Fruit fly (Drosophila melanogaster) whole organism, embryonic: ENCODE data around the gene PGRP-LE.

Experiments
- ATbp ChIP-seq: fragments of 200-800 bp; sonication (Bioruptor generic); optimal IDR thresholded peaks from 2 replicates; lab custom pipeline; 2017; ENCODE audit warnings: missing biosample characterization, mild to moderate bottlenecking, missing genetic modification characterization, missing genetic modification reagents
- Ada2b ChIP-seq: fragments of 200-800 bp; sonication (Bioruptor generic); IDR thresholded peaks from 2 replicates; pipeline ENCODE4 v1.3.6; 2022; ENCODE audit warnings: missing biosample characterization, missing genetic modification characterization
- Atf3 ChIP-seq: fragments of 200-800 bp; sonication (Bioruptor generic); optimal IDR thresholded peaks from 3 replicates; lab custom pipeline; 2016; ENCODE audit warnings: missing biosample characterization, missing genetic modification characterization
- CG10209 ChIP-seq: fragments of 200-800 bp; sonication (Bioruptor generic); optimal IDR thresholded peaks from 3 replicates; lab custom pipeline; 2017; ENCODE audit warnings: missing biosample characterization, mild to moderate bottlenecking, missing genetic modification characterization, missing genetic modification reagents
- CG1024 ChIP-seq: fragments of 200-800 bp; sonication (Bioruptor generic); IDR thresholded peaks from 2 replicates; pipeline ENCODE4 v1.3.6; 2022; ENCODE audit warnings: missing biosample characterization, missing genetic modification characterization
- CG10267 ChIP-seq: fragments of 200-800 bp; sonication (Bioruptor generic); optimal IDR thresholded peaks from 2 replicates; lab custom pipeline; 2018; ENCODE audit warnings: missing biosample characterization, mild to moderate bottlenecking, missing genetic modification characterization, moderate library complexity
- CG11504 ChIP-seq: fragments of 200-800 bp; sonication (Bioruptor generic); optimal IDR thresholded peaks from 3 replicates; lab custom pipeline; 2019; ENCODE audit warnings: missing biosample characterization, mild to moderate bottlenecking, missing genetic modification characterization, moderate library complexity
- CG12299 ChIP-seq: fragments of 200-800 bp; sonication (Bioruptor generic); optimal IDR thresholded peaks from 2 replicates; lab custom pipeline; 2018; ENCODE audit warnings: missing biosample characterization, mild to moderate bottlenecking, missing genetic modification characterization
- CG14441 ChIP-seq: fragments of 200-800 bp; sonication (Bioruptor generic); IDR thresholded peaks from 2 replicates; pipeline ENCODE4 v1.3.6; 2022; ENCODE audit warnings: missing biosample characterization, missing genetic modification characterization
- CG18599 ChIP-seq: fragments of 200-800 bp; sonication (Bioruptor generic); optimal IDR thresholded peaks from 3 replicates; lab custom pipeline; 2017; ENCODE audit warnings: missing biosample characterization, missing genetic modification characterization, mild to moderate bottlenecking, moderate library complexity, missing genetic modification reagents
- CG2120 ChIP-seq: fragments of 200-800 bp; sonication (Bioruptor generic); optimal IDR thresholded peaks from 3 replicates; lab custom pipeline; 2016; ENCODE audit warnings: missing biosample characterization, missing genetic modification characterization
- CG30020 ChIP-seq: fragments of 200-800 bp; optimal IDR thresholded peaks from 2 replicates; lab custom pipeline; 2019; ENCODE audit warnings: missing biosample characterization, mild to moderate bottlenecking, missing genetic modification characterization, moderate library complexity
- CG3995 ChIP-seq: fragments of 200-800 bp; sonication (Bioruptor generic); optimal IDR thresholded peaks from 3 replicates; lab custom pipeline; 2016; ENCODE audit warnings: missing biosample characterization, missing genetic modification characterization
- CG4707 ChIP-seq: fragments of 200-800 bp; sonication (Bioruptor generic); optimal IDR thresholded peaks from 2 replicates; lab custom pipeline; 2018; ENCODE audit warnings: missing biosample characterization, mild to moderate bottlenecking, missing genetic modification characterization, moderate library complexity
- CG7745 ChIP-seq: fragments of 200-800 bp; sonication (Bioruptor generic); optimal IDR thresholded peaks from 2 replicates; lab custom pipeline; 2018; ENCODE audit warnings: missing biosample characterization, mild to moderate bottlenecking, missing genetic modification characterization, moderate library complexity
- CG7786 ChIP-seq: fragments of 200-800 bp; sonication (Bioruptor generic); optimal IDR thresholded peaks from 2 replicates; lab custom pipeline; 2016; ENCODE audit warnings: missing biosample characterization, missing genetic modification characterization
- CG8290 ChIP-seq, 3 experiments: fragments of 200-800 bp; sonication (Bioruptor generic); optimal IDR thresholded peaks; 2 replicates each; lab custom pipeline; 2016 to 2019; ENCODE audit warnings: missing biosample characterization in 3 of 3, missing genetic modification characterization in 3 of 3, mild to moderate bottlenecking in 2 of 3, moderate library complexity in 1 of 3
- CG9876 ChIP-seq: fragments of 200-800 bp; sonication (Bioruptor generic); optimal IDR thresholded peaks from 2 replicates; lab custom pipeline; 2016; ENCODE audit warnings: missing biosample characterization, missing genetic modification characterization
- CHES-1-like ChIP-seq: fragments of 200-800 bp; sonication (Bioruptor generic); optimal IDR thresholded peaks from 2 replicates; lab custom pipeline; 2016; ENCODE audit warnings: missing biosample characterization, missing genetic modification characterization
- CkIIα-i1 ChIP-seq: fragments of 200-800 bp; sonication (Bioruptor generic); IDR thresholded peaks from 2 replicates; pipeline ENCODE4 v1.3.6; 2022; ENCODE audit warnings: missing biosample characterization, missing genetic modification characterization
- Eip74EF ChIP-seq, 2 experiments: fragments of 200-800 bp in 1 of 2; fragments of >200 bp in 1 of 2; sonication (Bioruptor generic) in 1 of 2; optimal IDR thresholded peaks; 2 replicates each; lab custom pipeline; 2017 to 2019; ENCODE audit warnings: missing biosample characterization in 2 of 2, missing genetic modification characterization in 2 of 2, mild to moderate bottlenecking in 1 of 2, moderate library complexity in 1 of 2
- Ets65A ChIP-seq: fragments of 200-800 bp; sonication (Bioruptor generic); peaks from one replicate; lab custom pipeline; 2016; ENCODE audit warnings: missing biosample characterization, missing genetic modification characterization
- Fer2 ChIP-seq: fragments of 200-800 bp; sonication (Bioruptor generic); optimal IDR thresholded peaks from 2 replicates; lab custom pipeline; 2018; ENCODE audit warnings: missing biosample characterization, mild to moderate bottlenecking, missing genetic modification characterization, moderate library complexity
- Myb ChIP-seq: fragments of 200-800 bp; sonication (Bioruptor generic); optimal IDR thresholded peaks from 2 replicates; lab custom pipeline; 2016; ENCODE audit warnings: missing biosample characterization, missing genetic modification characterization
- Nf-YB ChIP-seq: fragments of 200-800 bp; sonication (Bioruptor generic); optimal IDR thresholded peaks from 3 replicates; lab custom pipeline; 2019; ENCODE audit warnings: missing biosample characterization, mild to moderate bottlenecking, missing genetic modification characterization, moderate library complexity
- PHDP ChIP-seq: fragments of 200-800 bp; sonication (Bioruptor generic); optimal IDR thresholded peaks from 3 replicates; lab custom pipeline; 2018; ENCODE audit warnings: missing biosample characterization, mild to moderate bottlenecking, missing genetic modification characterization, moderate library complexity
- Taf1 ChIP-seq: fragments of 200-800 bp; sonication (Bioruptor generic); IDR thresholded peaks from 2 replicates; pipeline ENCODE4 v1.3.6; 2022; ENCODE audit warnings: missing biosample characterization, missing genetic modification characterization
- Trl ChIP-seq, 3 experiments: fragments of >200 bp in 2 of 3; fragments of 200-800 bp in 1 of 3; sonication (Bioruptor generic) in 1 of 3; optimal IDR thresholded peaks; 2 replicates in 1 of 3; 3 replicates in 2 of 3; lab custom pipeline; 2016 to 2017; ENCODE audit warnings: missing biosample characterization in 1 of 3, missing genetic modification characterization in 1 of 3
- YL-1 ChIP-seq: fragments of 200-800 bp; sonication (Bioruptor generic); optimal IDR thresholded peaks from 3 replicates; lab custom pipeline; 2017; ENCODE audit warnings: missing biosample characterization, mild to moderate bottlenecking, missing genetic modification characterization
- aop ChIP-seq: fragments of 200-800 bp; sonication (Bioruptor generic); IDR thresholded peaks from 2 replicates; pipeline ENCODE4 v1.3.6; 2022; ENCODE audit warnings: missing biosample characterization, missing genetic modification characterization
- ara ChIP-seq: fragments of 200-800 bp; sonication (Bioruptor generic); IDR thresholded peaks from 2 replicates; pipeline ENCODE4 v1.3.6; 2022; ENCODE audit warnings: missing biosample characterization, missing genetic modification characterization
- crp ChIP-seq, 2 experiments: fragments of 200-800 bp; sonication (Bioruptor generic); optimal IDR thresholded peaks; 2 replicates in 1 of 2; 3 replicates in 1 of 2; lab custom pipeline; 2017; ENCODE audit warnings: missing biosample characterization in 2 of 2, missing genetic modification characterization in 2 of 2, mild to moderate bottlenecking in 1 of 2, moderate library complexity in 1 of 2
- jigr1 ChIP-seq: fragments of 200-800 bp; sonication (Bioruptor generic); IDR thresholded peaks from 3 replicates; pipeline ENCODE4 v1.3.6; 2022; ENCODE audit warnings: missing biosample characterization, missing genetic modification characterization
- kay ChIP-seq: fragments of 200-800 bp; sonication (Bioruptor generic); optimal IDR thresholded peaks from 2 replicates; lab custom pipeline; 2016; ENCODE audit warnings: missing biosample characterization, missing genetic modification characterization
- lbe ChIP-seq: fragments of 200-800 bp; sonication (Bioruptor generic); optimal IDR thresholded peaks from 2 replicates; lab custom pipeline; 2016; ENCODE audit warnings: missing biosample characterization, mild to moderate bottlenecking, missing genetic modification characterization
- mld ChIP-seq: fragments of 200-800 bp; sonication (Bioruptor generic); IDR thresholded peaks from 3 replicates; pipeline ENCODE4 v1.3.6; 2022; ENCODE audit warnings: missing biosample characterization, missing genetic modification characterization; ENCODE audit not compliant: partially characterized antibody
- p53 ChIP-seq: fragments of 200-800 bp; sonication (Bioruptor generic); optimal IDR thresholded peaks from 2 replicates; lab custom pipeline; 2016; ENCODE audit warnings: missing biosample characterization, missing genetic modification characterization
- pita ChIP-seq: fragments of 200-800 bp; sonication (Bioruptor generic); optimal IDR thresholded peaks from 2 replicates; lab custom pipeline; 2017; ENCODE audit warnings: missing biosample characterization, mild to moderate bottlenecking, missing genetic modification characterization
- pzg ChIP-seq: fragments of 200-800 bp; sonication (Bioruptor generic); optimal IDR thresholded peaks from 3 replicates; lab custom pipeline; 2018; ENCODE audit warnings: missing biosample characterization, mild to moderate bottlenecking, missing genetic modification characterization, moderate library complexity
- sc ChIP-seq, 3 experiments: fragments of >200 bp in 2 of 3; fragments of 200-800 bp in 1 of 3; sonication (Bioruptor generic) in 1 of 3; optimal IDR thresholded peaks; 2 replicates in 2 of 3; 3 replicates in 1 of 3; lab custom pipeline; 2017; ENCODE audit warnings: mild to moderate bottlenecking in 1 of 3, missing biosample characterization in 1 of 3, missing genetic modification characterization in 1 of 3, missing genetic modification reagents in 1 of 3
- seq ChIP-seq: fragments of 200-800 bp; sonication (Bioruptor generic); IDR thresholded peaks from 2 replicates; pipeline ENCODE4 v1.3.6; 2022; ENCODE audit warnings: missing biosample characterization, missing genetic modification characterization
- slbo ChIP-seq: fragments of 200-800 bp; sonication (Bioruptor generic); IDR thresholded peaks from 2 replicates; pipeline ENCODE4 v1.3.6; 2022; ENCODE audit warnings: missing biosample characterization, missing genetic modification characterization
- sna ChIP-seq: fragments of 200-800 bp; sonication (Bioruptor generic); IDR thresholded peaks from 2 replicates; pipeline ENCODE4 v1.3.6; 2022; ENCODE audit warnings: missing biosample characterization, missing genetic modification characterization; ENCODE audit not compliant: partially characterized antibody
- sqz ChIP-seq: fragments of 200-800 bp; sonication (Bioruptor generic); optimal IDR thresholded peaks from 3 replicates; lab custom pipeline; 2018; ENCODE audit warnings: missing biosample characterization, mild to moderate bottlenecking, missing genetic modification characterization
- ssp ChIP-seq: fragments of 200-800 bp; sonication (Bioruptor generic); IDR thresholded peaks from 2 replicates; pipeline ENCODE4 v1.3.6; 2022; ENCODE audit warnings: missing biosample characterization, missing genetic modification characterization
- twi ChIP-seq: fragments of 200-800 bp; optimal IDR thresholded peaks from 2 replicates; lab custom pipeline; 2019; ENCODE audit warnings: missing biosample characterization, mild to moderate bottlenecking, missing genetic modification characterization, moderate library complexity
- vvl ChIP-seq: fragments of 200-800 bp; sonication (Bioruptor generic); IDR thresholded peaks from 2 replicates; pipeline ENCODE4 v1.3.6; 2022; ENCODE audit warnings: missing biosample characterization, missing genetic modification characterization
- zen ChIP-seq: fragments of 200-800 bp; sonication (Bioruptor generic); optimal IDR thresholded peaks from 3 replicates; lab custom pipeline; 2018; ENCODE audit warnings: missing biosample characterization, mild to moderate bottlenecking, missing genetic modification characterization, moderate library complexity

PGRP-LE gene

dm6 chrX:15844139-15844538 lies 40.5 kb upstream of the PGRP-LE start, which contains the start of the genes ArgRS and CG8578:
ArgRS (minus strand) TSS chrX:15844145.
CG8578 (plus strand) TSS chrX:15844476.
- no peak for TF ChIP-seq seq
- no peak for TF ChIP-seq CG11504
- peak; percentile 98 for TF ChIP-seq Ets65A (GFP tag; lab: Kevin White, UChicago)
- TF ChIP-seq CG4707 (GFP tag; lab: Kevin White, UChicago): no peak
- TF ChIP-seq CG9876 (GFP tag; lab: Kevin White, UChicago): peak; percentile 3
- peak; percentile 65 for TF ChIP-seq pzg (GFP tag; lab: Kevin White, UChicago)
- TF ChIP-seq CG3995 (GFP tag; lab: Kevin White, UChicago): peak; percentile 94
- TF ChIP-seq ATbp (GFP tag; lab: Kevin White, UChicago): no peak
- peak; percentile 43; the same call in 1 of the 2 replicates for TF ChIP-seq ara
- TF ChIP-seq CG10209: peak; percentile 25
- peak; percentile 43 for TF ChIP-seq CG7786 (GFP tag; lab: Kevin White, UChicago)
- TF ChIP-seq Ada2b (GFP tag; lab: Robert Waterston, UW): no peak
- peak; percentile 84 for TF ChIP-seq CG8290 (GFP tag; optimal IDR thresholded peaks at IDR 0.05; lab: Kevin White, UChicago)
- no peak for TF ChIP-seq CG8290 (tag; optimal IDR thresholded peaks at IDR 0.05; lab: Kevin White, UChicago)
- peak; percentile 95 for TF ChIP-seq ssp (GFP tag; lab: Robert Waterston, UW)
- TF ChIP-seq Trl (optimal IDR thresholded peaks at IDR 0.05; lab: Kevin White, UChicago): no peak
- TF ChIP-seq Trl (GFP tag; optimal IDR thresholded peaks at IDR 0.05; lab: Kevin White, UChicago): peak; percentile 82
- TF ChIP-seq zen (tag; lab: Kevin White, UChicago): peak; percentile 34
- TF ChIP-seq CG12299 (tag; lab: Kevin White, UChicago): no peak
- TF ChIP-seq slbo (GFP tag; lab: Robert Waterston, UW): peak; percentile 72
- TF ChIP-seq CG7745 (tag; lab: Kevin White, UChicago): no peak
- TF ChIP-seq sqz: no peak
- TF ChIP-seq Myb (GFP tag; lab: Kevin White, UChicago): peak; percentile 42
- peak in 1 of 2 experiments; percentile 71 for TF ChIP-seq crp (GFP tag; optimal IDR thresholded peaks at IDR 0.05; lab: Kevin White, UChicago)
- peak; percentile 71 for TF ChIP-seq CG2120 (GFP tag; lab: Kevin White, UChicago)
- no peak for TF ChIP-seq CG18599
- peak; percentile 52 for TF ChIP-seq CHES-1-like (GFP tag; lab: Kevin White, UChicago)
- peak in 1 of 2 experiments; percentile 38 for TF ChIP-seq Eip74EF (GFP tag; optimal IDR thresholded peaks at IDR 0.05; lab: Kevin White, UChicago)
- no peak for TF ChIP-seq lbe (GFP tag; lab: Kevin White, UChicago)
- TF ChIP-seq pita: no peak
- TF ChIP-seq kay (GFP tag; lab: Kevin White, UChicago): peak; percentile 80
- no peak; the same call in 2 of the 3 replicates for TF ChIP-seq jigr1
- peak; percentile 55; the same call in 1 of the 3 replicates for TF ChIP-seq mld (GFP tag; lab: Robert Waterston, UW)
- no peak for TF ChIP-seq CkIIα-i1 (GFP tag; lab: Robert Waterston, UW)
- TF ChIP-seq CG1024 (GFP tag; lab: Robert Waterston, UW): 0 out of 2 replicates have a peak, but pooled peaks have one; percentile 34
- peak; percentile 23 for TF ChIP-seq CG10267 (tag; lab: Kevin White, UChicago)
- TF ChIP-seq Taf1 (GFP tag; lab: Robert Waterston, UW): peak; percentile 58; the same call in 1 of the 2 replicates
- TF ChIP-seq YL-1: peak; percentile 34
- no peak for TF ChIP-seq aop
- no peak for TF ChIP-seq Fer2 (tag; lab: Kevin White, UChicago)
- peak; percentile 77 for TF ChIP-seq sna (GFP tag; lab: Robert Waterston, UW)
- TF ChIP-seq sc (optimal IDR thresholded peaks at IDR 0.05; lab: Kevin White, UChicago): no peak
- no peak for TF ChIP-seq sc (GFP tag; optimal IDR thresholded peaks at IDR 0.05; lab: Kevin White, UChicago)
- TF ChIP-seq CG30020 (tag; lab: Kevin White, UChicago): peak; percentile 96
- peak; percentile 41 for TF ChIP-seq twi
- peak; percentile 10 for TF ChIP-seq PHDP (tag; lab: Kevin White, UChicago)
- no peak for TF ChIP-seq Nf-YB (GFP tag; lab: Kevin White, UChicago)
- peak; percentile 75; the same call in 1 of the 2 replicates for TF ChIP-seq vvl (GFP tag; lab: Robert Waterston, UW)
- TF ChIP-seq CG14441: peak; percentile 71
- TF ChIP-seq p53 (GFP tag; lab: Kevin White, UChicago): peak; percentile 57
- TF ChIP-seq Atf3 (GFP tag; lab: Kevin White, UChicago): peak; percentile 66
